Fruit fly (Drosophila melanogaster) whole organism, embryonic: ENCODE results near the gene CG8236.

Experiments
- Blimp-1 ChIP-seq: fragments of 200-800 bp; sonication (Bioruptor generic); optimal IDR thresholded peaks from 3 replicates; lab custom pipeline; 2018; ENCODE audit warnings: missing biosample characterization, missing genetic modification characterization, mild to moderate bottlenecking, moderate library complexity, missing genetic modification reagents
- CG10565 ChIP-seq: fragments of 200-800 bp; sonication (Bioruptor generic); optimal IDR thresholded peaks from 3 replicates; lab custom pipeline; 2016; ENCODE audit warnings: missing biosample characterization, mild to moderate bottlenecking, missing genetic modification characterization
- CG11085 ChIP-seq: fragments of 200-800 bp; sonication (Bioruptor generic); IDR thresholded peaks from 2 replicates; pipeline ENCODE4 v1.3.6; 2022; ENCODE audit warnings: missing biosample characterization, missing genetic modification characterization
- CG12219 ChIP-seq: fragments of 200-800 bp; sonication (Bioruptor generic); optimal IDR thresholded peaks from 3 replicates; lab custom pipeline; 2018; ENCODE audit warnings: missing biosample characterization, mild to moderate bottlenecking, missing genetic modification characterization
- CG12391 ChIP-seq: fragments of 200-800 bp; sonication (Bioruptor generic); optimal IDR thresholded peaks from 3 replicates; lab custom pipeline; 2018; ENCODE audit warnings: missing biosample characterization, mild to moderate bottlenecking, missing genetic modification characterization, moderate library complexity
- CG14014 ChIP-seq: fragments of 200-800 bp; sonication (Bioruptor generic); IDR thresholded peaks from 2 replicates; pipeline ENCODE4 v1.3.6; 2022; ENCODE audit warnings: missing biosample characterization, missing genetic modification characterization
- CG14050 ChIP-seq: fragments of 200-800 bp; sonication (Bioruptor generic); IDR thresholded peaks from 3 replicates; pipeline ENCODE4 v1.3.6; 2022; ENCODE audit warnings: missing biosample characterization, missing genetic modification characterization
- CG14667 ChIP-seq: fragments of 200-800 bp; sonication (Bioruptor generic); IDR thresholded peaks from 2 replicates; pipeline ENCODE4 v1.3.6; 2022; ENCODE audit warnings: missing biosample characterization, missing genetic modification characterization
- CG14710 ChIP-seq: fragments of 200-800 bp; sonication (Bioruptor generic); optimal IDR thresholded peaks from 3 replicates; lab custom pipeline; 2019; ENCODE audit warnings: missing biosample characterization, mild to moderate bottlenecking, missing genetic modification characterization, moderate library complexity
- CG1647 ChIP-seq: fragments of 200-800 bp; sonication (Bioruptor generic); optimal IDR thresholded peaks from 3 replicates; lab custom pipeline; 2016; ENCODE audit warnings: missing biosample characterization, missing genetic modification characterization
- CG17568 ChIP-seq: fragments of 200-800 bp; sonication (Bioruptor generic); optimal IDR thresholded peaks from 2 replicates; lab custom pipeline; 2018; ENCODE audit warnings: missing biosample characterization, mild to moderate bottlenecking, missing genetic modification characterization, moderate library complexity
- CG17829 ChIP-seq: fragments of 200-800 bp; optimal IDR thresholded peaks from 2 replicates; lab custom pipeline; 2019; ENCODE audit warnings: missing biosample characterization, mild to moderate bottlenecking, missing genetic modification characterization, moderate library complexity
- CG17912 ChIP-seq: fragments of 200-800 bp; sonication (Bioruptor generic); optimal IDR thresholded peaks from 2 replicates; lab custom pipeline; 2018; ENCODE audit warnings: missing biosample characterization, mild to moderate bottlenecking, missing genetic modification characterization
- CG1792 ChIP-seq: fragments of 200-800 bp; sonication (Bioruptor generic); optimal IDR thresholded peaks from 2 replicates; lab custom pipeline; 2016; ENCODE audit warnings: missing biosample characterization, missing genetic modification characterization
- CG18764 ChIP-seq: fragments of 200-800 bp; sonication (Bioruptor generic); optimal IDR thresholded peaks from 3 replicates; lab custom pipeline; 2016; ENCODE audit warnings: missing biosample characterization, missing genetic modification characterization
- CG2116 ChIP-seq: fragments of 200-800 bp; sonication (Bioruptor generic); optimal IDR thresholded peaks from 3 replicates; lab custom pipeline; 2018; ENCODE audit warnings: missing biosample characterization, mild to moderate bottlenecking, missing genetic modification characterization
- CG2199 ChIP-seq: fragments of 200-800 bp; sonication (Bioruptor generic); IDR thresholded peaks from 3 replicates; pipeline ENCODE4 v1.3.6; 2022; ENCODE audit warnings: missing biosample characterization, missing genetic modification characterization
- CG31441 ChIP-seq: fragments of 200-800 bp; sonication (Bioruptor generic); IDR thresholded peaks from 2 replicates; pipeline ENCODE4 v1.3.6; 2022; ENCODE audit warnings: missing biosample characterization, missing genetic modification characterization
- CG32532 ChIP-seq: fragments of 200-800 bp; sonication (Bioruptor generic); IDR thresholded peaks from 2 replicates; pipeline ENCODE4 v1.3.6; 2022; ENCODE audit warnings: missing biosample characterization, missing genetic modification characterization
- CG4328 ChIP-seq: fragments of 200-800 bp; sonication (Bioruptor generic); optimal IDR thresholded peaks from 3 replicates; lab custom pipeline; 2017; ENCODE audit warnings: missing biosample characterization, missing genetic modification reagents, missing genetic modification characterization
- CG43689 ChIP-seq: fragments of 200-800 bp; sonication (Bioruptor generic); IDR thresholded peaks from 2 replicates; pipeline ENCODE4 v1.3.6; 2022; ENCODE audit warnings: missing biosample characterization, missing genetic modification characterization
- CG7839 ChIP-seq: fragments of 200-800 bp; sonication (Bioruptor generic); optimal IDR thresholded peaks from 3 replicates; lab custom pipeline; 2018; ENCODE audit warnings: missing biosample characterization, mild to moderate bottlenecking, missing genetic modification characterization, moderate library complexity
- CoRest ChIP-seq: fragments of 200-800 bp; sonication (Bioruptor generic); optimal IDR thresholded peaks from 3 replicates; lab custom pipeline; 2018; ENCODE audit warnings: missing biosample characterization, mild to moderate bottlenecking, missing genetic modification characterization, moderate library complexity
- Dp ChIP-seq: fragments of 200-800 bp; sonication (Bioruptor generic); optimal IDR thresholded peaks from 2 replicates; lab custom pipeline; 2018; ENCODE audit warnings: missing biosample characterization, mild to moderate bottlenecking, missing genetic modification characterization, moderate library complexity
- Ets97D ChIP-seq: fragments of 200-800 bp; sonication (Bioruptor generic); optimal IDR thresholded peaks from 3 replicates; lab custom pipeline; 2016; ENCODE audit warnings: missing biosample characterization, missing genetic modification characterization
- GATAe ChIP-seq: fragments of 200-800 bp; sonication (Bioruptor generic); conservative IDR thresholded peaks from 2 replicates; pipeline ENCODE4 v1.3.6; 2022; ENCODE audit warnings: missing biosample characterization, missing genetic modification characterization
- HmgZ ChIP-seq: fragments of 200-800 bp; sonication (Bioruptor generic); optimal IDR thresholded peaks from 2 replicates; lab custom pipeline; 2018; ENCODE audit warnings: missing biosample characterization, mild to moderate bottlenecking, missing genetic modification characterization
- NC2α ChIP-seq: fragments of 200-800 bp; sonication (Bioruptor generic); optimal IDR thresholded peaks from 2 replicates; lab custom pipeline; 2016; ENCODE audit warnings: missing biosample characterization, missing genetic modification characterization
- Stat92E ChIP-seq, 3 experiments: fragments of >200 bp in 2 of 3; fragments of 200-800 bp in 1 of 3; sonication (Bioruptor generic) in 1 of 3; optimal IDR thresholded peaks; 2 replicates each; lab custom pipeline; 2017 to 2019; ENCODE audit warnings: missing biosample characterization in 3 of 3, missing genetic modification characterization in 3 of 3, mild to moderate bottlenecking in 1 of 3, moderate library complexity in 1 of 3
- ase ChIP-seq: fragments of 200-800 bp; sonication (Bioruptor generic); IDR thresholded peaks from 3 replicates; pipeline ENCODE4 v1.3.6; 2022; ENCODE audit warnings: missing biosample characterization, missing genetic modification characterization
- cg ChIP-seq: fragments of 200-800 bp; sonication (Bioruptor generic); optimal IDR thresholded peaks from 3 replicates; lab custom pipeline; 2019; ENCODE audit warnings: missing biosample characterization, mild to moderate bottlenecking, missing genetic modification characterization, moderate library complexity
- dan ChIP-seq: fragments of 200-800 bp; sonication (Bioruptor generic); IDR thresholded peaks from 2 replicates; pipeline ENCODE4 v1.3.6; 2022; ENCODE audit warnings: missing biosample characterization, missing genetic modification characterization
- dmrt11E ChIP-seq: fragments of 200-800 bp; sonication (Bioruptor generic); optimal IDR thresholded peaks from 3 replicates; lab custom pipeline; 2018; ENCODE audit warnings: missing biosample characterization, mild to moderate bottlenecking, missing genetic modification characterization, moderate library complexity
- exex ChIP-seq: fragments of 200-800 bp; sonication (Bioruptor generic); optimal IDR thresholded peaks from 4 replicates; lab custom pipeline; 2018; ENCODE audit warnings: missing biosample characterization, mild to moderate bottlenecking, missing genetic modification characterization, moderate library complexity
- fd3F ChIP-seq: fragments of 200-800 bp; sonication (Bioruptor generic); optimal IDR thresholded peaks from 2 replicates; lab custom pipeline; 2018; ENCODE audit warnings: missing biosample characterization, mild to moderate bottlenecking, missing genetic modification characterization, moderate library complexity
- fu2 ChIP-seq: fragments of 200-800 bp; sonication (Bioruptor generic); optimal IDR thresholded peaks from 2 replicates; lab custom pipeline; 2016; ENCODE audit warnings: missing biosample characterization, missing genetic modification characterization
- gcm2 ChIP-seq: fragments of 200-800 bp; sonication (Bioruptor generic); optimal IDR thresholded peaks from 2 replicates; lab custom pipeline; 2016; ENCODE audit warnings: missing biosample characterization, missing genetic modification characterization
- grau ChIP-seq: fragments of 200-800 bp; optimal IDR thresholded peaks from 3 replicates; lab custom pipeline; 2019; ENCODE audit warnings: missing biosample characterization, mild to moderate bottlenecking, missing genetic modification characterization, moderate library complexity
- gt ChIP-seq: fragments of 200-800 bp; sonication (Bioruptor generic); IDR thresholded peaks from 2 replicates; pipeline ENCODE4 v1.3.6; 2022; ENCODE audit warnings: missing biosample characterization, missing genetic modification characterization
- pzg ChIP-seq: fragments of 200-800 bp; sonication (Bioruptor generic); optimal IDR thresholded peaks from 3 replicates; lab custom pipeline; 2018; ENCODE audit warnings: missing biosample characterization, mild to moderate bottlenecking, missing genetic modification characterization, moderate library complexity
- sim ChIP-seq: fragments of 200-800 bp; sonication (Bioruptor generic); IDR thresholded peaks from 2 replicates; pipeline ENCODE4 v1.3.6; 2022; ENCODE audit warnings: missing biosample characterization, missing genetic modification characterization
- sima ChIP-seq: fragments of 200-800 bp; sonication (Bioruptor generic); optimal IDR thresholded peaks from 2 replicates; lab custom pipeline; 2016; ENCODE audit warnings: missing biosample characterization, missing genetic modification characterization
- so ChIP-seq: fragments of 200-800 bp; sonication (Bioruptor generic); IDR thresholded peaks from 3 replicates; pipeline ENCODE4 v1.3.6; 2022; ENCODE audit warnings: missing biosample characterization, missing genetic modification characterization
- sqz ChIP-seq: fragments of 200-800 bp; sonication (Bioruptor generic); optimal IDR thresholded peaks from 3 replicates; lab custom pipeline; 2018; ENCODE audit warnings: missing biosample characterization, mild to moderate bottlenecking, missing genetic modification characterization
- ssp ChIP-seq: fragments of 200-800 bp; sonication (Bioruptor generic); IDR thresholded peaks from 2 replicates; pipeline ENCODE4 v1.3.6; 2022; ENCODE audit warnings: missing biosample characterization, missing genetic modification characterization
- tap ChIP-seq: fragments of 200-800 bp; optimal IDR thresholded peaks from 3 replicates; lab custom pipeline; 2019; ENCODE audit warnings: missing biosample characterization, mild to moderate bottlenecking, missing genetic modification characterization, moderate library complexity
- tio ChIP-seq: fragments of 200-800 bp; sonication (Bioruptor generic); optimal IDR thresholded peaks from 2 replicates; lab custom pipeline; 2017; ENCODE audit warnings: missing biosample characterization, missing genetic modification characterization, inconsistent platforms
- trem ChIP-seq: fragments of 200-800 bp; optimal IDR thresholded peaks from 3 replicates; lab custom pipeline; 2019; ENCODE audit warnings: missing biosample characterization, mild to moderate bottlenecking, missing genetic modification characterization, moderate library complexity
- ttk ChIP-seq: fragments of 200-800 bp; sonication (Bioruptor generic); IDR thresholded peaks from 2 replicates; pipeline ENCODE4 v2.1.2; 2022; ENCODE audit warnings: missing biosample characterization, missing genetic modification characterization
- usp ChIP-seq: fragments of >200 bp; optimal IDR thresholded peaks from 2 replicates; lab custom pipeline; 2017; ENCODE audit warnings: missing biosample characterization, missing genetic modification characterization

Gene CG8236

dm6 chr3R:8812342-8812966, 43.3 kb downstream of the CG8236 start (continued):
- TF ChIP-seq CG1647 (GFP tag; lab: Kevin White, UChicago) (peak; percentile 18), sim (GFP tag; lab: Robert Waterston, UW) (no peak), so (GFP tag; lab: Robert Waterston, UW) (no peak), sima (GFP tag; lab: Kevin White, UChicago) (no peak), tap (tag; lab: Kevin White, UChicago) (no peak), sqz (GFP tag; lab: Kevin White, UChicago) (peak; percentile 93), CG17568 (GFP tag; lab: Kevin White, UChicago) (peak; percentile 28), gt (GFP tag; lab: Robert Waterston, UW) (no peak), CG43689 (GFP tag; lab: Robert Waterston, UW) (no peak), Blimp-1 (GFP tag; lab: Kevin White, UChicago) (peak; percentile 42), ttk (GFP tag; lab: Robert Waterston, UW) (peak; percentile 46; the same call in 1 of the 2 replicates), grau (tag; lab: Kevin White, UChicago) (peak; percentile 37), CG10565 (no peak), CG17829 (tag; lab: Kevin White, UChicago) (peak; percentile 11), GATAe (GFP tag; lab: Robert Waterston, UW) (no peak), CG12391 (tag; lab: Kevin White, UChicago) (peak; percentile 26), ase (GFP tag; lab: Robert Waterston, UW) (peak; percentile 56; the same call in 1 of the 3 replicates), CG14710 (tag; lab: Kevin White, UChicago) (peak; percentile 32), CG4328 (GFP tag; lab: Kevin White, UChicago) (no peak), CG2116 (GFP tag; lab: Kevin White, UChicago) (no peak), dmrt11E (peak; percentile 36), CG1792 (GFP tag; lab: Kevin White, UChicago) (peak; percentile 13), dan (no peak), CG32532 (GFP tag; lab: Robert Waterston, UW) (peak; percentile 67), tio (GFP tag; lab: Kevin White, UChicago) (peak; percentile 46), cg (peak; percentile 43), CG14050 (GFP tag; lab: Robert Waterston, UW) (peak; percentile 18; the same call in 1 of the 3 replicates), CG31441 (peak; percentile 39; the same call in 1 of the 2 replicates), gcm2 (GFP tag; lab: Kevin White, UChicago) (peak; percentile 41), NC2α (GFP tag; lab: Kevin White, UChicago) (no peak), CG18764 (GFP tag; lab: Kevin White, UChicago) (peak; percentile 10), CG12219 (GFP tag; lab: Kevin White, UChicago) (peak; percentile 36), HmgZ (tag; lab: Kevin White, UChicago) (peak; percentile 22), CG2199 (GFP tag; lab: Robert Waterston, UW) (peak; percentile 85), Stat92E (GFP tag; optimal IDR thresholded peaks at IDR 0.05; lab: Kevin White, UChicago) (peak in 1 of 3 experiments; percentile 34), fu2 (GFP tag; lab: Kevin White, UChicago) (no peak), CG17912 (GFP tag; lab: Kevin White, UChicago) (no peak), exex (tag; lab: Kevin White, UChicago) (no peak), fd3F (no peak), CG14014 (GFP tag; lab: Robert Waterston, UW) (peak; percentile 55; the same call in 1 of the 2 replicates), ssp (GFP tag; lab: Robert Waterston, UW) (no peak), CG11085 (GFP tag; lab: Robert Waterston, UW) (peak; percentile 35; the same call in 1 of the 2 replicates), trem (tag; lab: Kevin White, UChicago) (no peak), Dp (no peak), pzg (GFP tag; lab: Kevin White, UChicago) (no peak), CG14667 (GFP tag; lab: Robert Waterston, UW) (0 out of 2 replicates have a peak, but pooled peaks have one; percentile 28), CG7839 (peak; percentile 53), usp (GFP tag; lab: Kevin White, UChicago) (no peak), Ets97D (no peak), CoRest (tag; lab: Kevin White, UChicago) (peak; percentile 21)
